Fruit fly (Drosophila melanogaster) whole organism, embryonic: Measurements from ENCODE around the gene in.

ENCODE experiments used
- Abd-B ChIP-seq: fragments of 200-800 bp; sonication (Bioruptor generic); optimal IDR thresholded peaks from 2 replicates; lab custom pipeline; 2018; ENCODE audit warnings: missing biosample characterization, mild to moderate bottlenecking, missing genetic modification characterization, moderate library complexity
- Blimp-1 ChIP-seq: fragments of 200-800 bp; sonication (Bioruptor generic); optimal IDR thresholded peaks from 3 replicates; lab custom pipeline; 2018; ENCODE audit warnings: missing biosample characterization, missing genetic modification characterization, mild to moderate bottlenecking, moderate library complexity, missing genetic modification reagents
- CG10321 ChIP-seq: fragments of 200-800 bp; sonication (Bioruptor generic); IDR thresholded peaks from 2 replicates; pipeline ENCODE4 v1.3.6; 2022; ENCODE audit warnings: missing biosample characterization, missing genetic modification characterization
- CG10979 ChIP-seq: fragments of 200-800 bp; sonication (Bioruptor generic); optimal IDR thresholded peaks from 2 replicates; lab custom pipeline; 2018; ENCODE audit warnings: missing biosample characterization, mild to moderate bottlenecking, missing genetic modification characterization, moderate library complexity
- CG11093 ChIP-seq: fragments of 200-800 bp; sonication (Bioruptor generic); IDR thresholded peaks from 3 replicates; pipeline ENCODE4 v1.3.6; 2022; ENCODE audit warnings: missing biosample characterization, missing genetic modification characterization
- CG17385 ChIP-seq: fragments of 200-800 bp; sonication (Bioruptor generic); optimal IDR thresholded peaks from 3 replicates; lab custom pipeline; 2018; ENCODE audit warnings: missing biosample characterization, mild to moderate bottlenecking, missing genetic modification characterization
- CG17612 ChIP-seq: fragments of 200-800 bp; sonication (Bioruptor generic); IDR thresholded peaks from 2 replicates; pipeline ENCODE4 v1.3.6; 2022; ENCODE audit warnings: missing biosample characterization, missing genetic modification characterization
- CG2875 ChIP-seq: fragments of 200-800 bp; sonication (Bioruptor generic); optimal IDR thresholded peaks from 2 replicates; lab custom pipeline; 2017; ENCODE audit warnings: missing biosample characterization, mild to moderate bottlenecking, missing genetic modification characterization, missing genetic modification reagents
- CG3065 ChIP-seq: fragments of 200-800 bp; sonication (Bioruptor generic); optimal IDR thresholded peaks from 2 replicates; lab custom pipeline; 2016; ENCODE audit warnings: missing biosample characterization, missing genetic modification characterization
- CG33213 ChIP-seq: fragments of 200-800 bp; sonication (Bioruptor generic); optimal IDR thresholded peaks from 3 replicates; lab custom pipeline; 2016; ENCODE audit warnings: missing biosample characterization, missing genetic modification characterization
- CG4617 ChIP-seq: fragments of 200-800 bp; sonication (Bioruptor generic); optimal IDR thresholded peaks from 3 replicates; lab custom pipeline; 2016; ENCODE audit warnings: missing biosample characterization, missing genetic modification characterization, borderline replicate concordance
- CG5953 ChIP-seq: fragments of 200-800 bp; sonication (Bioruptor generic); IDR thresholded peaks from 2 replicates; pipeline ENCODE4 v1.3.6; 2022; ENCODE audit warnings: missing biosample characterization, missing genetic modification characterization
- CG6175 ChIP-seq: fragments of 200-800 bp; sonication (Bioruptor generic); IDR thresholded peaks from 3 replicates; pipeline ENCODE4 v1.3.6; 2022; ENCODE audit warnings: missing biosample characterization, missing genetic modification characterization
- CG6654 ChIP-seq: fragments of 200-800 bp; sonication (Bioruptor generic); optimal IDR thresholded peaks from 2 replicates; lab custom pipeline; 2017; ENCODE audit warnings: missing biosample characterization, mild to moderate bottlenecking, missing genetic modification characterization
- CG6765 ChIP-seq: fragments of 200-800 bp; sonication (Bioruptor generic); optimal IDR thresholded peaks from 3 replicates; lab custom pipeline; 2017; ENCODE audit warnings: missing biosample characterization, mild to moderate bottlenecking, missing genetic modification characterization
- CG7372 ChIP-seq: fragments of 200-800 bp; sonication (Bioruptor generic); IDR thresholded peaks from 2 replicates; pipeline ENCODE4 v1.3.6; 2022; ENCODE audit warnings: missing biosample characterization, missing genetic modification characterization
- CG7963 ChIP-seq: fragments of 200-800 bp; sonication (Bioruptor generic); IDR thresholded peaks from 3 replicates; pipeline ENCODE4 v1.3.6; 2022; ENCODE audit warnings: missing biosample characterization, missing genetic modification characterization; ENCODE audit not compliant: partially characterized antibody
- CG9932 ChIP-seq: fragments of 200-800 bp; sonication (Bioruptor generic); IDR thresholded peaks from 2 replicates; pipeline ENCODE4 v1.3.6; 2022; ENCODE audit warnings: missing biosample characterization, missing genetic modification characterization
- CHES-1-like ChIP-seq: fragments of 200-800 bp; sonication (Bioruptor generic); optimal IDR thresholded peaks from 2 replicates; lab custom pipeline; 2016; ENCODE audit warnings: missing biosample characterization, missing genetic modification characterization
- Chrac-16 ChIP-seq: fragments of 200-800 bp; sonication (Bioruptor generic); optimal IDR thresholded peaks from 3 replicates; lab custom pipeline; 2016; ENCODE audit warnings: missing biosample characterization, missing genetic modification characterization
- D ChIP-seq, 2 experiments: fragments of 200-800 bp in 1 of 2; fragments of >200 bp in 1 of 2; sonication (Bioruptor generic) in 1 of 2; optimal IDR thresholded peaks; 2 replicates in 1 of 2; 3 replicates in 1 of 2; lab custom pipeline; 2017; ENCODE audit warnings: mild to moderate bottlenecking in 1 of 2, missing biosample characterization in 1 of 2, missing genetic modification characterization in 1 of 2, missing genetic modification reagents in 1 of 2
- D19A ChIP-seq: fragments of 200-800 bp; optimal IDR thresholded peaks from 3 replicates; lab custom pipeline; 2019; ENCODE audit warnings: missing biosample characterization, mild to moderate bottlenecking, missing genetic modification characterization, moderate library complexity
- Dad ChIP-seq: fragments of 200-800 bp; sonication (Bioruptor generic); optimal IDR thresholded peaks from 3 replicates; lab custom pipeline; 2016; ENCODE audit warnings: missing biosample characterization, missing genetic modification characterization
- Doc2 ChIP-seq: fragments of 200-800 bp; sonication (Bioruptor generic); IDR thresholded peaks from 2 replicates; pipeline ENCODE4 v1.3.6; 2022; ENCODE audit warnings: missing biosample characterization, missing genetic modification characterization
- E2f1 ChIP-seq: fragments of 200-800 bp; sonication (Bioruptor generic); IDR thresholded peaks from 2 replicates; pipeline ENCODE4 v1.3.6; 2022; ENCODE audit warnings: missing biosample characterization, missing genetic modification characterization
- Ets65A ChIP-seq: fragments of 200-800 bp; sonication (Bioruptor generic); peaks from one replicate; lab custom pipeline; 2016; ENCODE audit warnings: missing biosample characterization, missing genetic modification characterization
- HLH3B ChIP-seq: fragments of 200-800 bp; sonication (Bioruptor generic); IDR thresholded peaks from 2 replicates; pipeline ENCODE4 v1.3.6; 2022; ENCODE audit warnings: missing biosample characterization, missing genetic modification characterization
- Lim3 ChIP-seq: fragments of 200-800 bp; sonication (Bioruptor generic); IDR thresholded peaks from 2 replicates; pipeline ENCODE4 v1.3.6; 2022; ENCODE audit warnings: missing biosample characterization, missing genetic modification characterization
- Meics ChIP-seq: fragments of 200-800 bp; sonication (Bioruptor generic); optimal IDR thresholded peaks from 2 replicates; lab custom pipeline; 2017; ENCODE audit warnings: missing biosample characterization, mild to moderate bottlenecking, missing genetic modification characterization
- Opbp ChIP-seq: fragments of 200-800 bp; sonication (Bioruptor generic); IDR thresholded peaks from 3 replicates; pipeline ENCODE4 v1.3.6; 2022; ENCODE audit warnings: missing biosample characterization, missing genetic modification characterization; ENCODE audit not compliant: partially characterized antibody
- Optix ChIP-seq: fragments of 200-800 bp; sonication (Bioruptor generic); IDR thresholded peaks from 3 replicates; pipeline ENCODE4 v1.3.6; 2022; ENCODE audit warnings: missing biosample characterization, missing genetic modification characterization
- Rfx ChIP-seq: fragments of 200-800 bp; sonication (Bioruptor generic); IDR thresholded peaks from 2 replicates; pipeline ENCODE4 v1.3.6; 2022; ENCODE audit warnings: missing biosample characterization, missing genetic modification characterization
- ara ChIP-seq: fragments of 200-800 bp; sonication (Bioruptor generic); IDR thresholded peaks from 2 replicates; pipeline ENCODE4 v1.3.6; 2022; ENCODE audit warnings: missing biosample characterization, missing genetic modification characterization
- az2 ChIP-seq: fragments of 200-800 bp; sonication (Bioruptor generic); optimal IDR thresholded peaks from 3 replicates; lab custom pipeline; 2016; ENCODE audit warnings: missing biosample characterization, missing genetic modification characterization
- bcd ChIP-seq: fragments of 200-800 bp; sonication (Bioruptor generic); optimal IDR thresholded peaks from 2 replicates; lab custom pipeline; 2017; ENCODE audit warnings: missing biosample characterization, mild to moderate bottlenecking, missing genetic modification characterization
- chm ChIP-seq: fragments of 200-800 bp; sonication (Bioruptor generic); IDR thresholded peaks from 2 replicates; pipeline ENCODE4 v1.3.6; 2022; ENCODE audit warnings: missing biosample characterization, missing genetic modification characterization
- crc ChIP-seq: fragments of 200-800 bp; sonication (Bioruptor generic); optimal IDR thresholded peaks from 2 replicates; lab custom pipeline; 2016; ENCODE audit warnings: missing biosample characterization, missing genetic modification characterization
- gce ChIP-seq: fragments of 200-800 bp; sonication (Bioruptor generic); IDR thresholded peaks from 3 replicates; pipeline ENCODE4 v1.3.6; 2022; ENCODE audit warnings: missing biosample characterization, missing genetic modification characterization
- mam ChIP-seq: fragments of 200-800 bp; sonication (Bioruptor generic); optimal IDR thresholded peaks from 3 replicates; lab custom pipeline; 2016; ENCODE audit warnings: missing biosample characterization, missing genetic modification characterization
- pb ChIP-seq: fragments of 200-800 bp; sonication (Bioruptor generic); optimal IDR thresholded peaks from 3 replicates; lab custom pipeline; 2016; ENCODE audit warnings: missing biosample characterization, missing genetic modification characterization
- pfk ChIP-seq: fragments of 200-800 bp; sonication (Bioruptor generic); optimal IDR thresholded peaks from 2 replicates; lab custom pipeline; 2018; ENCODE audit warnings: missing biosample characterization, mild to moderate bottlenecking, missing genetic modification characterization, moderate library complexity
- ranshi ChIP-seq: fragments of 200-800 bp; sonication (Bioruptor generic); IDR thresholded peaks from 2 replicates; pipeline ENCODE4 v1.3.6; 2022; ENCODE audit warnings: missing biosample characterization, missing genetic modification characterization
- sens ChIP-seq: fragments of 200-800 bp; sonication (Bioruptor generic); peaks from one replicate; lab custom pipeline; 2016; ENCODE audit warnings: missing biosample characterization, missing genetic modification characterization
- seq ChIP-seq: fragments of 200-800 bp; sonication (Bioruptor generic); IDR thresholded peaks from 2 replicates; pipeline ENCODE4 v1.3.6; 2022; ENCODE audit warnings: missing biosample characterization, missing genetic modification characterization
- slbo ChIP-seq: fragments of 200-800 bp; sonication (Bioruptor generic); IDR thresholded peaks from 2 replicates; pipeline ENCODE4 v1.3.6; 2022; ENCODE audit warnings: missing biosample characterization, missing genetic modification characterization
- tll ChIP-seq, 2 experiments: fragments of 200-800 bp in 1 of 2; fragments of >200 bp in 1 of 2; sonication (Bioruptor generic) in 1 of 2; optimal IDR thresholded peaks; 2 replicates each; lab custom pipeline; 2017 to 2019; ENCODE audit warnings: missing biosample characterization in 2 of 2, missing genetic modification characterization in 2 of 2, mild to moderate bottlenecking in 1 of 2, moderate library complexity in 1 of 2
- vvl ChIP-seq: fragments of 200-800 bp; sonication (Bioruptor generic); IDR thresholded peaks from 2 replicates; pipeline ENCODE4 v1.3.6; 2022; ENCODE audit warnings: missing biosample characterization, missing genetic modification characterization
- yki ChIP-seq: fragments of >200 bp; optimal IDR thresholded peaks from 3 replicates; lab custom pipeline; 2018
- z ChIP-seq: fragments of 200-800 bp; sonication (Bioruptor generic); IDR thresholded peaks from 3 replicates; pipeline ENCODE4 v1.3.6; 2022; ENCODE audit warnings: missing biosample characterization, missing genetic modification characterization

The in gene

dm6 chr3L:20347762-20348580 lies 19.0 kb upstream of the in start, which contains the start of the genes Rbbp5 and eRF1 (continued):
- TF ChIP-seq Rfx (GFP tag; lab: Robert Waterston, UW) (no peak; the same call in 1 of the 2 replicates), yki (lab: Kevin White, UChicago) (no peak), z (no peak), Abd-B (GFP tag; lab: Kevin White, UChicago) (peak; percentile 72), CG7963 (GFP tag; lab: Robert Waterston, UW) (peak; percentile 84), Doc2 (GFP tag; lab: Robert Waterston, UW) (no peak), CG33213 (GFP tag; lab: Kevin White, UChicago) (peak; percentile 51), vvl (peak; percentile 16; the same call in 1 of the 2 replicates), Ets65A (GFP tag; lab: Kevin White, UChicago) (peak; percentile 96), Meics (peak; percentile 60), CG3065 (GFP tag; lab: Kevin White, UChicago) (peak; percentile 20), Blimp-1 (GFP tag; lab: Kevin White, UChicago) (no peak), CG2875 (GFP tag; lab: Kevin White, UChicago) (no peak), slbo (GFP tag; lab: Robert Waterston, UW) (no peak; the same call in 1 of the 2 replicates), ara (GFP tag; lab: Robert Waterston, UW) (peak; percentile 69), gce (GFP tag; lab: Robert Waterston, UW) (no peak), CG4617 (GFP tag; lab: Kevin White, UChicago) (peak; percentile 83), Lim3 (GFP tag; lab: Robert Waterston, UW) (no peak), CG17612 (GFP tag; lab: Robert Waterston, UW) (peak; percentile 41; the same call in 1 of the 2 replicates), Opbp (GFP tag; lab: Robert Waterston, UW) (peak; percentile 94), bcd (GFP tag; lab: Kevin White, UChicago) (peak; percentile 70), sens (GFP tag; lab: Kevin White, UChicago) (peak; percentile 85), Chrac-16 (GFP tag; lab: Kevin White, UChicago) (peak; percentile 82), pb (no peak), CG10321 (GFP tag; lab: Robert Waterston, UW) (0 out of 2 replicates have a peak, but pooled peaks have one; percentile 31), CG5953 (GFP tag; lab: Robert Waterston, UW) (peak; percentile 60; the same call in 1 of the 2 replicates), CG6175 (GFP tag; lab: Robert Waterston, UW) (no peak), ranshi (GFP tag; lab: Robert Waterston, UW) (0 out of 2 replicates have a peak, but pooled peaks have one; percentile 78), CG10979 (peak; percentile 63), Optix (peak; percentile 66; the same call in 2 of the 3 replicates), CG7372 (GFP tag; lab: Robert Waterston, UW) (peak; percentile 82), crc (GFP tag; lab: Kevin White, UChicago) (peak; percentile 33), CG17385 (GFP tag; lab: Kevin White, UChicago) (peak; percentile 95), CHES-1-like (GFP tag; lab: Kevin White, UChicago) (peak; percentile 16), tll (GFP tag; optimal IDR thresholded peaks at IDR 0.05; lab: Kevin White, UChicago) (no peak), Dad (peak; percentile 54), pfk (GFP tag; lab: Kevin White, UChicago) (no peak), seq (peak; percentile 41; the same call in 1 of the 2 replicates), CG6765 (GFP tag; lab: Kevin White, UChicago) (no peak), az2 (GFP tag; lab: Kevin White, UChicago) (peak; percentile 71), CG9932 (GFP tag; lab: Robert Waterston, UW) (peak; percentile 96), CG6654 (no peak), D (optimal IDR thresholded peaks at IDR 0.05; lab: Kevin White, UChicago) (peak; percentile 30), D (GFP tag; optimal IDR thresholded peaks at IDR 0.05; lab: Kevin White, UChicago) (no peak), chm (GFP tag; lab: Robert Waterston, UW) (peak; percentile 61), HLH3B (GFP tag; lab: Robert Waterston, UW) (peak; percentile 65; the same call in 1 of the 2 replicates), D19A (no peak), E2f1 (GFP tag; lab: Robert Waterston, UW) (peak; percentile 76), mam (peak; percentile 81), CG11093 (GFP tag; lab: Robert Waterston, UW) (peak; percentile 59; the same call in 1 of the 3 replicates)
